Worm (Caenorhabditis elegans): ENCODE results near the gene pqn-79.
"Not testable (repeated sequence)": the region's sequence is repeated elsewhere in the genome, so short reads cannot be mapped to it uniquely, and the experiment has no call there.

The pqn-79 gene

DNA sequence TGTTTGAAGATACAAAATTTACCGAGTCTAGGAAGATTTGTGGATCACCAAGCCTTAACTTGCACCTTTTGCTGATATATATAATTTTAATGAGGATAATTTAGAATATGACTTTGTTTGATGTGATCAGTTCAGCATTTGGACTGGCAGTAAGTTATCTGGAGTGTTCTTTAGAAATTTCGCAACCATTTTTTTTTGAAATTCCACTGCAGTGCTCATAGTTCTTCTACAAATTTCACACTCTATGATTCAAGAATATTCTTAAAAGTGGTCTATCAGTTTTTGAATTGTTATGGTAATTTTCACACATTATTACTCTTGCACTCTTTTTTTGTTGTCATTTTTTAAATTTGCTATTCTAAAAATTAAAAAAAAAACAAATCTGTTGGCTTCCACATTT lies 43.9 kb downstream of the pqn-79 start:
- peak; percentile 91 for TF ChIP-seq aha-1 (tag)
- TF ChIP-seq spr-1 (tag; optimal IDR thresholded peaks at IDR 0.05) = no peak

DNA sequence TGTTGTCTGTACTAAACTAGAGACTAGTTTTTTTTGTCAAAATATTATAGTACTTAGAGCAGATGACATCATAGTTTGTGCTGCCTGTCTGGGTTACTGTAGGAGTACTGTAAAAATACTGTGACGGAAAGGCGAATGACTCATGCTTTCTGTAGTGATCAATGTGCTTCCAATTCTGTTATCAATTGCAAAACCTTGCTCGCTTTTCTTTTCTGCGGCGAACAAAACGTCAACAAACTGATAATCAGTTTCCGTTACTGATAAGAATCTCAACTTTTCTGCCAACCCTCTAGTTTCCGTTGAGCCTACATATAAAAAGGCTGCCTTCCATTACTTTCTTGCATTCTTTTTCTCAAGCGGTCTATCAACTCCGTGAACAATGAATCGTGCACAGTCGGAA lies 45.5 kb downstream of the pqn-79 start, which contains the start of gene Y105C5A.13:
TSS of gene Y105C5A.13 (plus strand) at position 380 of the 400 bp plus-strand sequence.
- no peak for TF ChIP-seq nhr-48 (tag; optimal IDR thresholded peaks at IDR 0.05)
- no peak for TF ChIP-seq snpc-1.2 (GFP tag; IDR thresholded peaks at IDR 0.05)
- no peak for TF ChIP-seq daf-16 (GFP tag; optimal IDR thresholded peaks at IDR 0.05)
- peak; percentile 58 for TF ChIP-seq daf-16 (tag; optimal IDR thresholded peaks at IDR 0.05)
- TF ChIP-seq ceh-20 (GFP tag; IDR thresholded peaks at IDR 0.05) = no peak
- TF ChIP-seq pqm-1 (tag; optimal IDR thresholded peaks at IDR 0.05) = peak; percentile 88
- TF ChIP-seq rbr-2 (tag; optimal IDR thresholded peaks at IDR 0.05) = no peak
- peak; percentile 79 for TF ChIP-seq dmd-6 (GFP tag; IDR thresholded peaks at IDR 0.05)
- peak; percentile 89 for TF ChIP-seq lin-1 (GFP tag; IDR thresholded peaks at IDR 0.05)
- no peak for TF ChIP-seq F37D6.2 (tag; optimal IDR thresholded peaks at IDR 0.05)
- no peak for TF ChIP-seq ces-1 (GFP tag; optimal IDR thresholded peaks at IDR 0.05)
- peak; percentile 39 for TF ChIP-seq hlh-11 (tag; optimal IDR thresholded peaks at IDR 0.05)
- peak; percentile 72 for TF ChIP-seq nhr-28 (tag; optimal IDR thresholded peaks at IDR 0.05)
- TF ChIP-seq duxl-1 (tag; optimal IDR thresholded peaks at IDR 0.05; ENCODE audit: poor library complexity) = no peak
- no peak for TF ChIP-seq F10B5.3 (tag; optimal IDR thresholded peaks at IDR 0.05)
- TF ChIP-seq ztf-7 (tag; optimal IDR thresholded peaks at IDR 0.05) = no peak
- no peak for TF ChIP-seq daf-12 (tag; optimal IDR thresholded peaks at IDR 0.05)

DNA sequence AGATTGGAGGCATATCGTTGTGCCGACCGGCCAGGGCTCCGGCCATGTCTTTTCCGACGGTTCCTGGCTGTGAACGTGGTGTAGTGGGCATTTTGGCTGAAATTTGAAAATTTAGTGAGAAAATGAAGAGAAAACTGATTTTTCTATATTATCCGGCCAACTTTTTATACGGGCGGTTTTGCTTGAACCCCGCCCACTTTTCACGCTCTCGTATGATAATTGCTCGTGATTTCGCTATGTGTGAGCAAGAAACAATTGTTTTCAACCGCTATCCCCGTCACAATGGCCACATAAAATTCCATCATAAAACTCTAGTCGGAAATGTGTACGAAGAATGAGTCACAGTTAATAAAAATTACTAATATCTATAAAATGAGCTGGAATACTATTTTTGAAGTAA lies 46.3 kb downstream of the pqn-79 start, which contains the start of gene Y105C5A.12:
TSS of gene Y105C5A.12 (minus strand) at position 101 of the 400 bp plus-strand sequence.
- TF ChIP-seq nhr-41 (GFP tag; IDR thresholded peaks at IDR 0.05); duxl-1 (tag; optimal IDR thresholded peaks at IDR 0.05; ENCODE audit: poor library complexity); nhr-25 (tag; optimal IDR thresholded peaks at IDR 0.05; ENCODE audit: borderline replicate concordance, insufficient read depth): not testable (repeated sequence)

Measured in whole organism, L4 larva.